Comparison of ENCODE assay signal across 6 worm cellular contexts in genomic region chrII:7251978-7252377, ce11.
TF ChIP-seq lines count a peak whose summit lies in the region.

TSS of gene prx-13 (minus strand) at chrII:7252015.
TSS of gene ada-2 (plus strand) at chrII:7252259.

TF ChIP-seq in whole organism, L1 larva, 84 proteins besides CTCF, POLR2A, EP300 and RAD21:
- peak; percentile 45 for TF ChIP-seq elt-2 (tag; optimal IDR thresholded peaks at IDR 0.05; lab: Kevin White, UChicago)
- TF ChIP-seq elt-3 (tag; optimal IDR thresholded peaks at IDR 0.05; lab: Kevin White, UChicago) = peak in 1 of 6 experiments; percentile 29
- TF ChIP-seq nhr-84 (tag; optimal IDR thresholded peaks at IDR 0.05; lab: Kevin White, UChicago) = no peak
- peak; percentile 85 for TF ChIP-seq nhr-20 (tag; optimal IDR thresholded peaks at IDR 0.05; lab: Kevin White, UChicago)
- no peak for TF ChIP-seq efl-1 (optimal IDR thresholded peaks at IDR 0.05; lab: Kevin White, UChicago)
- TF ChIP-seq efl-1 (GFP tag; optimal IDR thresholded peaks at IDR 0.05 in 1 of 2; lab: Kevin White, UChicago) = peak in 1 of 2 experiments; percentile 78
- TF ChIP-seq lin-35 (GFP tag; optimal IDR thresholded peaks at IDR 0.05; lab: Kevin White, UChicago) = peak in 1 of 2 experiments; percentile 14
- TF ChIP-seq snu-23 (GFP tag; optimal IDR thresholded peaks at IDR 0.05; lab: Kevin White, UChicago) = peak; percentile 12
- no peak for TF ChIP-seq aly-2 (tag; optimal IDR thresholded peaks at IDR 0.05; lab: Kevin White, UChicago)
- TF ChIP-seq ceh-90 (tag; optimal IDR thresholded peaks at IDR 0.05; lab: Kevin White, UChicago) = no peak

TF ChIP-seq in whole organism, L2 larva, 48 proteins besides CTCF, POLR2A, EP300 and RAD21:
- peak; percentile 8 for TF ChIP-seq sma-9 (GFP tag; optimal IDR thresholded peaks at IDR 0.05; lab: Kevin White, UChicago)
- no peak for TF ChIP-seq sma-9 (tag; optimal IDR thresholded peaks at IDR 0.05; lab: Kevin White, UChicago)
- TF ChIP-seq nhr-12 (tag; optimal IDR thresholded peaks at IDR 0.05; lab: Kevin White, UChicago) = no peak
- TF ChIP-seq ceh-82 (tag; optimal IDR thresholded peaks at IDR 0.05; lab: Kevin White, UChicago) = no peak
- no peak for TF ChIP-seq lsy-2 (tag; optimal IDR thresholded peaks at IDR 0.05; lab: Kevin White, UChicago)
- TF ChIP-seq sma-3 (GFP tag; optimal IDR thresholded peaks at IDR 0.05; lab: Kevin White, UChicago) = peak; percentile 6
- peak; percentile 79 for TF ChIP-seq fos-1 (tag; optimal IDR thresholded peaks at IDR 0.05; lab: Kevin White, UChicago)

TF ChIP-seq in whole organism, L3 larva, 47 proteins besides CTCF, POLR2A, EP300 and RAD21:
- TF ChIP-seq elt-2 (tag; optimal IDR thresholded peaks at IDR 0.05; lab: Kevin White, UChicago) = peak; percentile 69
- peak; percentile 38 for TF ChIP-seq nhr-25 (tag; optimal IDR thresholded peaks at IDR 0.05; lab: Kevin White, UChicago)
- no peak for TF ChIP-seq daf-12 (tag; optimal IDR thresholded peaks at IDR 0.05; lab: Kevin White, UChicago)
- TF ChIP-seq sea-2 (GFP tag; optimal IDR thresholded peaks at IDR 0.05; lab: Kevin White, UChicago) = no peak
- TF ChIP-seq pqm-1 (tag; optimal IDR thresholded peaks at IDR 0.05; lab: Kevin White, UChicago) = peak; percentile 60
- no peak for TF ChIP-seq nhr-11 (tag; optimal IDR thresholded peaks at IDR 0.05; lab: Kevin White, UChicago)

TF ChIP-seq in whole organism, L4 larva, 104 proteins besides CTCF, POLR2A, EP300 and RAD21 (continues in another document):
- TF ChIP-seq hlh-30 (tag; optimal IDR thresholded peaks at IDR 0.05; lab: Kevin White, UChicago; ENCODE audit: insufficient read depth) = peak; percentile 25
- TF ChIP-seq tag-97 (GFP tag; IDR thresholded peaks at IDR 0.05; lab: Robert Waterston, UW) = no peak
- peak; percentile 40 for TF ChIP-seq nhr-77 (tag; optimal IDR thresholded peaks at IDR 0.05; lab: Kevin White, UChicago)
- TF ChIP-seq mes-2 (tag; optimal IDR thresholded peaks at IDR 0.05; lab: Kevin White, UChicago; ENCODE audit: poor library complexity, severe bottlenecking) = no peak
- TF ChIP-seq ctbp-1 (GFP tag; IDR thresholded peaks at IDR 0.05; lab: Robert Waterston, UW) = no peak
- TF ChIP-seq vab-7 (GFP tag; IDR thresholded peaks at IDR 0.05; lab: Robert Waterston, UW) = no peak
- TF ChIP-seq gei-8 (GFP tag; optimal IDR thresholded peaks at IDR 0.05; lab: Kevin White, UChicago) = no peak
- TF ChIP-seq nhr-28 (tag; optimal IDR thresholded peaks at IDR 0.05; lab: Kevin White, UChicago) = peak; percentile 98
- TF ChIP-seq lsy-2 (tag; optimal IDR thresholded peaks at IDR 0.05; lab: Kevin White, UChicago) = peak in 1 of 2 experiments; percentile 3
- TF ChIP-seq pqm-1 (tag; optimal IDR thresholded peaks at IDR 0.05; lab: Kevin White, UChicago) = peak; percentile 76
- peak; percentile 53 for TF ChIP-seq dmd-6 (GFP tag; IDR thresholded peaks at IDR 0.05; lab: Robert Waterston, UW)
- no peak for TF ChIP-seq zfp-3 (GFP tag; conservative IDR thresholded peaks at IDR 0.05; lab: Robert Waterston, UW)
- no peak for TF ChIP-seq unc-62 (GFP tag; optimal IDR thresholded peaks at IDR 0.05 in 1 of 2; lab: Kevin White, UChicago)
- TF ChIP-seq unc-62 (tag; optimal IDR thresholded peaks at IDR 0.05; lab: Kevin White, UChicago) = no peak
- peak; percentile 46 for TF ChIP-seq hlh-11 (tag; optimal IDR thresholded peaks at IDR 0.05; lab: Kevin White, UChicago)
- TF ChIP-seq F37D6.2 (tag; optimal IDR thresholded peaks at IDR 0.05; lab: Kevin White, UChicago) = no peak
- TF ChIP-seq lir-3 (tag; optimal IDR thresholded peaks at IDR 0.05; lab: Kevin White, UChicago) = peak; percentile 5
- peak; percentile 45 for TF ChIP-seq dve-1 (tag; optimal IDR thresholded peaks at IDR 0.05; lab: Kevin White, UChicago; ENCODE audit: insufficient read depth)
- peak; percentile 46 for TF ChIP-seq T20F7.1 (GFP tag; optimal IDR thresholded peaks at IDR 0.05; lab: Kevin White, UChicago)
- no peak for TF ChIP-seq daf-16 (GFP tag; optimal IDR thresholded peaks at IDR 0.05; lab: Kevin White, UChicago)
- peak; percentile 37 for TF ChIP-seq daf-16 (tag; optimal IDR thresholded peaks at IDR 0.05; lab: Kevin White, UChicago)
- TF ChIP-seq ceh-44 (GFP tag; IDR thresholded peaks at IDR 0.05; lab: Robert Waterston, UW) = no peak
- no peak for TF ChIP-seq pha-4 (GFP tag; IDR thresholded peaks at IDR 0.05; lab: Robert Waterston, UW)
- TF ChIP-seq pha-4 (tag; optimal IDR thresholded peaks at IDR 0.05; lab: Kevin White, UChicago) = no peak

TF ChIP-seq in whole organism, late embryonic, 69 proteins besides CTCF, POLR2A, EP300 and RAD21:
- TF ChIP-seq ama-1 (optimal IDR thresholded peaks at IDR 0.05; lab: Kevin White, UChicago) (no peak), tbx-2 (tag; optimal IDR thresholded peaks at IDR 0.05; lab: Kevin White, UChicago) (no peak), hlh-6 (tag; optimal IDR thresholded peaks at IDR 0.05; lab: Kevin White, UChicago) (no peak), elt-2 (tag; optimal IDR thresholded peaks at IDR 0.05; lab: Kevin White, UChicago) (peak; percentile 73), hlh-8 (tag; optimal IDR thresholded peaks at IDR 0.05; lab: Kevin White, UChicago) (no peak), sdc-2 (tag; optimal IDR thresholded peaks at IDR 0.05; lab: Kevin White, UChicago) (no peak), ceh-30 (tag; optimal IDR thresholded peaks at IDR 0.05; lab: Kevin White, UChicago) (no peak), fkh-10 (GFP tag; optimal IDR thresholded peaks at IDR 0.05; lab: Kevin White, UChicago) (no peak), ttx-3 (tag; optimal IDR thresholded peaks at IDR 0.05; lab: Kevin White, UChicago) (no peak)

TF ChIP-seq in whole organism, young adult, 124 proteins besides CTCF, POLR2A, EP300 and RAD21:
- TF ChIP-seq ztf-3 (GFP tag; optimal IDR thresholded peaks at IDR 0.05; lab: Kevin White, UChicago) (no peak), snpc-4 (GFP tag; optimal IDR thresholded peaks at IDR 0.05; lab: Kevin White, UChicago) (no peak), snpc-4 (tag; optimal IDR thresholded peaks at IDR 0.05; lab: Kevin White, UChicago) (peak in 1 of 4 experiments; percentile 15), nhr-80 (tag; optimal IDR thresholded peaks at IDR 0.05; lab: Kevin White, UChicago) (peak; percentile 62)
